Worm (Caenorhabditis elegans) whole organism, L4/young adult: Measurements from ENCODE around the gene Y37D8A.26.

Experiments
- W03F9.2 ChIP-seq: fragments of 150-350 bp; optimal IDR thresholded peaks from 2 replicates; lab custom pipeline; 2014; ENCODE audit warnings: missing biosample characterization, missing genetic modification characterization
- dao-5 ChIP-seq: sonication (generic microtip); optimal IDR thresholded peaks from 2 replicates; lab custom pipeline; 2016; ENCODE audit warnings: missing genotype, missing genetic modification characterization, moderate library complexity, missing compliant biosample characterization
- him-1 ChIP-seq: sonication (generic microtip); optimal IDR thresholded peaks from 2 replicates; lab custom pipeline; 2016; ENCODE audit warnings: missing genotype, missing genetic modification reagents, missing genetic modification characterization, missing compliant biosample characterization

DNA sequence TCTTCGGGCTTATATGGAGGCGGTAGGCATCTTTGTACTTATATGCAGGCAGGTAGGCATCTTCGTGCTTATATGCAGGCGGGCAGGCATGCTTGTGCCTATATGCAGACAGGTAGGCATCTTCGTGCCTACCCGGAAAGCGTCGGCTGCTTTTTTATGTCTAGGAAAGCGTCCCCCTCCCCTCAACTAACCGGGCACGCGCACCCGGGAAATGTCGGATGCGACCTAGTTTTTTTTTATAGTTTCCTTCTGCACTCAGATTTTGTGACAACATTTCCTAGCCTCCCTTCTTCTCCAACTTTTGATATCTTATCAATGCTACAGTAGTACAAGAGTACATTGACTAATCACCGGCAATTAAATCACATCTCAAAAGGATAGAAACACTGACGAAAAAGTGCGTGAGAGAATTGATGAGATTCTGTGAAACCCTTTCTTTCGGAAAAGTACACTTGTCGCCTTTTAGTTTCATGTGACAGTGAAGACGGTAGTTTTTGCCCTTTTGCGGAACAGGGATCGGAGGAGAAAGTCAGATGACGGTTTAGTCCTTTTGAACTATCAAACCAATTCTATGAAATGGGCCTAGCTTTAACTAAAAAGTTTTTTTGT, 7.4 kb downstream of the Y37D8A.26 start:
- TF ChIP-seq him-1 (no peak), dao-5 (tag; lab: Kevin White, UChicago) (no peak), W03F9.2 (tag; lab: Kevin White, UChicago) (no peak)
